Worm (Caenorhabditis elegans) whole organism, L4 larva: ENCODE data around the gene arrd-16.

Experiments
- D1046.2 ChIP-seq: fragments of 200-800 bp; sonication (Bioruptor generic); IDR thresholded peaks from 2 replicates; pipeline ENCODE4 v1.3.6; 2022; ENCODE audit warnings: missing genetic modification characterization, missing compliant biosample characterization
- F44E2.7 ChIP-seq: fragments of 200-800 bp; sonication (Bioruptor generic); IDR thresholded peaks from 2 replicates; pipeline ENCODE4 v2.1.2; 2022; ENCODE audit warnings: missing genetic modification characterization, missing compliant biosample characterization
- F49E8.2 ChIP-seq: sonication (generic microtip); optimal IDR thresholded peaks from 2 replicates; lab custom pipeline; 2016; ENCODE audit warnings: missing compliant biosample characterization, mild to moderate bottlenecking, missing genetic modification characterization, borderline replicate concordance
- R02D3.7 ChIP-seq: fragments of 150-350 bp; sonication (generic microtip); optimal IDR thresholded peaks from 3 replicates; lab custom pipeline; 2014; ENCODE audit warnings: missing biosample characterization, missing genetic modification characterization
- T26A8.4 ChIP-seq: fragments of 200-800 bp; sonication (Bioruptor generic); IDR thresholded peaks from 2 replicates; pipeline ENCODE4 v1.3.6; 2022; ENCODE audit warnings: missing genetic modification characterization, missing compliant biosample characterization
- Y105C5A.15 ChIP-seq: fragments of 200-800 bp; sonication (Bioruptor generic); IDR thresholded peaks from 2 replicates; pipeline ENCODE4 v1.3.6; 2022; ENCODE audit warnings: missing genetic modification characterization, missing compliant biosample characterization
- Y5F2A.4 ChIP-seq: fragments of 200-800 bp; sonication (Bioruptor generic); optimal IDR thresholded peaks from 2 replicates; lab custom pipeline; 2018; ENCODE audit warnings: mild to moderate bottlenecking, missing genetic modification characterization, missing compliant biosample characterization
- ZK337.2 ChIP-seq: fragments of 200-800 bp; sonication (Bioruptor generic); IDR thresholded peaks from 2 replicates; pipeline ENCODE4 v1.3.6; 2022; ENCODE audit warnings: missing genetic modification reagents, missing genetic modification characterization, missing compliant biosample characterization
- ZK546.5 ChIP-seq, 2 experiments: sonication (generic microtip); optimal IDR thresholded peaks; 2 replicates each; lab custom pipeline; 2017; ENCODE audit warnings: missing biosample characterization in 2 of 2, missing genetic modification characterization in 2 of 2
- aha-1 ChIP-seq: fragments of 150-350 bp; peaks from one replicate; lab custom pipeline; 2014; ENCODE audit warnings: missing biosample characterization, missing genetic modification characterization
- aly-2 ChIP-seq: sonication (generic microtip); optimal IDR thresholded peaks from 2 replicates; lab custom pipeline; 2018; ENCODE audit warnings: missing biosample characterization, missing genetic modification characterization
- ama-1 ChIP-seq: fragments of 150-350 bp; optimal IDR thresholded peaks from 2 replicates; lab custom pipeline; 2014; ENCODE audit warnings: inconsistent platforms, mixed read lengths
- ceh-44 ChIP-seq: fragments of 200-800 bp; sonication (Bioruptor generic); IDR thresholded peaks from 2 replicates; pipeline ENCODE4 v1.3.6; 2022; ENCODE audit warnings: missing genetic modification reagents, missing genetic modification characterization, missing compliant biosample characterization
- ceh-62 ChIP-seq: sonication (generic microtip); optimal IDR thresholded peaks from 2 replicates; lab custom pipeline; 2017; ENCODE audit warnings: missing biosample characterization, missing genetic modification characterization
- ceh-82 ChIP-seq: sonication (generic microtip); optimal IDR thresholded peaks from 2 replicates; lab custom pipeline; 2017; ENCODE audit warnings: missing biosample characterization, missing genetic modification characterization
- cey-2 ChIP-seq: sonication (generic microtip); optimal IDR thresholded peaks from 3 replicates; lab custom pipeline; 2017; ENCODE audit warnings: missing genetic modification characterization, mild to moderate bottlenecking, missing compliant biosample characterization, antibody characterized with exemption, borderline replicate concordance; ENCODE audit not compliant: insufficient read depth
- daf-12 ChIP-seq: fragments of 150-350 bp; optimal IDR thresholded peaks from 2 replicates; lab custom pipeline; 2014; ENCODE audit warnings: missing biosample characterization, missing genetic modification reagents, missing genetic modification characterization
- daf-16 ChIP-seq, 3 experiments: sonication (generic microtip); optimal IDR thresholded peaks; 2 replicates each; lab custom pipeline; 2016 to 2017; ENCODE audit warnings: missing genetic modification characterization in 3 of 3, missing genetic modification reagents in 3 of 3, mild to moderate bottlenecking in 2 of 3, missing compliant biosample characterization in 2 of 3, missing biosample characterization in 1 of 3, moderate library complexity in 1 of 3
- daf-8 ChIP-seq: fragments of 200-800 bp; sonication (Bioruptor generic); IDR thresholded peaks from 2 replicates; pipeline ENCODE4 v1.3.6; 2022; ENCODE audit warnings: missing genetic modification characterization, missing compliant biosample characterization
- dmd-8 ChIP-seq: fragments of 200-800 bp; sonication (Bioruptor generic); IDR thresholded peaks from 2 replicates; pipeline ENCODE4 v1.3.6; 2022; ENCODE audit warnings: missing genetic modification characterization, missing compliant biosample characterization
- dmd-9 ChIP-seq: fragments of 200-800 bp; sonication (Bioruptor generic); IDR thresholded peaks from 2 replicates; pipeline ENCODE4 v1.3.6; 2022; ENCODE audit warnings: missing genetic modification reagents, missing genetic modification characterization, missing compliant biosample characterization
- fos-1 ChIP-seq: fragments of 150-350 bp; optimal IDR thresholded peaks from 2 replicates; lab custom pipeline; 2014; ENCODE audit warnings: missing biosample characterization, missing genetic modification characterization
- gei-8 ChIP-seq: fragments of 200-800 bp; sonication (Bioruptor generic); optimal IDR thresholded peaks from 2 replicates; lab custom pipeline; 2018; ENCODE audit warnings: mild to moderate bottlenecking, missing genetic modification characterization, missing compliant biosample characterization
- hif-1 ChIP-seq, 2 experiments: sonication (generic microtip); optimal IDR thresholded peaks; 2 replicates each; lab custom pipeline; 2016 to 2017; ENCODE audit warnings: missing compliant biosample characterization in 2 of 2, missing genetic modification characterization in 2 of 2, missing genetic modification reagents in 2 of 2, missing genotype in 2 of 2, mild to moderate bottlenecking in 1 of 2
- hlh-30 ChIP-seq: sonication (generic microtip); optimal IDR thresholded peaks from 2 replicates; lab custom pipeline; 2017; ENCODE audit warnings: antibody characterized with exemption, mild to moderate bottlenecking, missing genetic modification characterization, missing compliant biosample characterization; ENCODE audit not compliant: insufficient read depth
- lin-15B ChIP-seq: fragments of 150-350 bp; sonication (generic microtip); optimal IDR thresholded peaks from 3 replicates; lab custom pipeline; 2014; ENCODE audit warnings: missing biosample characterization, missing genetic modification characterization
- lin-38 ChIP-seq: fragments of 200-800 bp; sonication (Bioruptor generic); IDR thresholded peaks from 2 replicates; pipeline ENCODE4 v1.3.6; 2022; ENCODE audit warnings: missing genetic modification reagents, missing genetic modification characterization, missing compliant biosample characterization
- lin-39 ChIP-seq: fragments of 150-350 bp; optimal IDR thresholded peaks from 2 replicates; lab custom pipeline; 2014; ENCODE audit warnings: missing biosample characterization, missing genetic modification reagents, missing genetic modification characterization
- lir-3 ChIP-seq: sonication (generic microtip); optimal IDR thresholded peaks from 2 replicates; lab custom pipeline; 2016; ENCODE audit warnings: mild to moderate bottlenecking, missing genetic modification characterization, missing compliant biosample characterization
- lsy-2 ChIP-seq, 2 experiments: fragments of 150-350 bp in 1 of 2; sonication (generic microtip) in 1 of 2; optimal IDR thresholded peaks; 2 replicates each; lab custom pipeline; 2014 to 2017; ENCODE audit warnings: missing biosample characterization in 2 of 2, missing genetic modification characterization in 2 of 2
- mdl-1 ChIP-seq, 2 experiments: fragments of 150-350 bp in 1 of 2; sonication (generic microtip) in 1 of 2; optimal IDR thresholded peaks; 2 replicates each; lab custom pipeline; 2014 to 2017; ENCODE audit warnings: missing biosample characterization in 2 of 2, missing genetic modification characterization in 2 of 2
- mdt-29 ChIP-seq: fragments of 200-800 bp; sonication (Bioruptor generic); IDR thresholded peaks from 2 replicates; pipeline ENCODE4 v1.3.6; 2022; ENCODE audit warnings: missing genetic modification reagents, missing genetic modification characterization, missing compliant biosample characterization
- mxl-3 ChIP-seq: fragments of 200-800 bp; sonication (Bioruptor generic); optimal IDR thresholded peaks from 2 replicates; lab custom pipeline; 2018; ENCODE audit warnings: mild to moderate bottlenecking, missing genetic modification characterization, missing compliant biosample characterization
- nhr-11 ChIP-seq: fragments of 150-350 bp; optimal IDR thresholded peaks from 2 replicates; lab custom pipeline; 2014; ENCODE audit warnings: missing biosample characterization, missing genetic modification characterization
- nhr-25 ChIP-seq: sonication (generic microtip); optimal IDR thresholded peaks from 2 replicates; lab custom pipeline; 2017; ENCODE audit warnings: missing genetic modification characterization, mild to moderate bottlenecking, missing compliant biosample characterization, antibody characterized with exemption, moderate library complexity, borderline replicate concordance; ENCODE audit not compliant: insufficient read depth
- nhr-41 ChIP-seq: fragments of 200-800 bp; sonication (Bioruptor generic); IDR thresholded peaks from 2 replicates; pipeline ENCODE4 v1.3.6; 2022; ENCODE audit warnings: missing genetic modification reagents, missing genetic modification characterization, missing compliant biosample characterization
- nhr-42 ChIP-seq: fragments of 200-800 bp; sonication (Bioruptor generic); IDR thresholded peaks from 2 replicates; pipeline ENCODE4 v1.3.6; 2022; ENCODE audit warnings: missing genetic modification characterization, missing compliant biosample characterization
- nhr-77 ChIP-seq: fragments of 150-350 bp; optimal IDR thresholded peaks from 2 replicates; lab custom pipeline; 2014; ENCODE audit warnings: missing biosample characterization, missing genetic modification characterization
- pqm-1 ChIP-seq: sonication (generic microtip); optimal IDR thresholded peaks from 2 replicates; lab custom pipeline; 2017; ENCODE audit warnings: missing biosample characterization, missing genetic modification characterization
- skn-1 ChIP-seq: fragments of 150-350 bp; optimal IDR thresholded peaks from 2 replicates; lab custom pipeline; 2014; ENCODE audit warnings: missing biosample characterization, missing genetic modification characterization
- snpc-1.2 ChIP-seq: fragments of 200-800 bp; sonication (Bioruptor generic); IDR thresholded peaks from 2 replicates; pipeline ENCODE4 v1.3.6; 2022; ENCODE audit warnings: missing genetic modification reagents, missing genetic modification characterization, missing compliant biosample characterization
- spr-1 ChIP-seq: sonication (generic microtip); optimal IDR thresholded peaks from 2 replicates; lab custom pipeline; 2016; ENCODE audit warnings: mild to moderate bottlenecking, missing genetic modification characterization, missing compliant biosample characterization
- tag-97 ChIP-seq: fragments of 200-800 bp; sonication (Bioruptor generic); IDR thresholded peaks from 2 replicates; pipeline ENCODE4 v1.3.6; 2022; ENCODE audit warnings: missing genetic modification characterization, missing compliant biosample characterization
- unc-130 ChIP-seq: sonication (generic microtip); optimal IDR thresholded peaks from 2 replicates; lab custom pipeline; 2016; ENCODE audit warnings: missing genetic modification reagents, missing genetic modification characterization, missing compliant biosample characterization
- zag-1 ChIP-seq: fragments of 150-350 bp; optimal IDR thresholded peaks from 2 replicates; lab custom pipeline; 2014; ENCODE audit warnings: missing biosample characterization, missing genetic modification characterization
- zfp-2 ChIP-seq: sonication (generic microtip); optimal IDR thresholded peaks from 2 replicates; lab custom pipeline; 2016; ENCODE audit warnings: mild to moderate bottlenecking, missing genetic modification characterization, missing compliant biosample characterization
- zfp-3 ChIP-seq: fragments of 200-800 bp; sonication (Bioruptor generic); conservative IDR thresholded peaks from 2 replicates; pipeline ENCODE4 v1.3.6; 2022; ENCODE audit warnings: missing genetic modification reagents, missing genetic modification characterization, missing compliant biosample characterization

Gene arrd-16

ce11 chrIII:12445991-12446502, 38.5 kb upstream of the arrd-16 start, which contains the start of gene Y49E10.18 (continued):
- no peak for TF ChIP-seq zfp-3 (GFP tag; lab: Robert Waterston, UW)
- TF ChIP-seq skn-1 (tag; lab: Kevin White, UChicago), result no peak
- no peak for TF ChIP-seq ceh-44
- peak; percentile 1 for TF ChIP-seq mxl-3
- peak; percentile 82 for TF ChIP-seq pqm-1
- no peak for TF ChIP-seq ceh-62 (tag; lab: Kevin White, UChicago)
- no peak for TF ChIP-seq zag-1
- TF ChIP-seq nhr-41, result no peak
- TF ChIP-seq mdl-1 (tag; optimal IDR thresholded peaks at IDR 0.05; lab: Kevin White, UChicago), result peak in 1 of 2 experiments; percentile 49
- TF ChIP-seq gei-8 (GFP tag; lab: Kevin White, UChicago), result no peak
- TF ChIP-seq lin-15B (tag; lab: Kevin White, UChicago), result no peak
- TF ChIP-seq F49E8.2 (tag; lab: Kevin White, UChicago), result no peak

- peak; percentile 23 for TF ChIP-seq hlh-30
- peak; percentile 64 for TF ChIP-seq lin-38 (GFP tag; lab: Robert Waterston, UW)
Observed at ce11 chrIII:12447563-12447962, 37.0 kb upstream of the arrd-16 start.

- TF ChIP-seq mxl-3, result no peak
- no peak for TF ChIP-seq zfp-2
- TF ChIP-seq snpc-1.2 (GFP tag; lab: Robert Waterston, UW), result peak; percentile 30; the same call in 1 of the 2 replicates
- no peak for TF ChIP-seq nhr-11 (tag; lab: Kevin White, UChicago)
- no peak for TF ChIP-seq Y5F2A.4 (GFP tag; lab: Kevin White, UChicago)
- TF ChIP-seq nhr-42 (GFP tag; lab: Robert Waterston, UW), result no peak
- TF ChIP-seq lin-15B (tag; lab: Kevin White, UChicago), result no peak
- peak in 1 of 2 experiments; percentile 86 for TF ChIP-seq lsy-2 (tag; optimal IDR thresholded peaks at IDR 0.05; lab: Kevin White, UChicago)
- TF ChIP-seq aha-1, result peak; percentile 81
- no peak for TF ChIP-seq ceh-44
- TF ChIP-seq ceh-82 (tag; lab: Kevin White, UChicago), result no peak
- peak; percentile 92 for TF ChIP-seq ama-1 (lab: Kevin White, UChicago)
- no peak for TF ChIP-seq fos-1 (tag; lab: Kevin White, UChicago)
- TF ChIP-seq Y105C5A.15, result no peak
- TF ChIP-seq dmd-8 (GFP tag; lab: Robert Waterston, UW), result no peak
- no peak for TF ChIP-seq D1046.2 (GFP tag; lab: Robert Waterston, UW)
- TF ChIP-seq cey-2 (tag; lab: Kevin White, UChicago), result no peak
- peak; percentile 9 for TF ChIP-seq nhr-25
- TF ChIP-seq aly-2 (tag; lab: Kevin White, UChicago), result no peak
- no peak for TF ChIP-seq daf-16 (GFP tag; optimal IDR thresholded peaks at IDR 0.05; lab: Kevin White, UChicago)
- TF ChIP-seq daf-16 (tag; optimal IDR thresholded peaks at IDR 0.05; lab: Kevin White, UChicago), result no peak
- TF ChIP-seq T26A8.4 (GFP tag; lab: Robert Waterston, UW), result 0 out of 2 replicates have a peak, but pooled peaks have one; percentile 18
- TF ChIP-seq F44E2.7 (GFP tag; lab: Robert Waterston, UW), result no peak
- TF ChIP-seq spr-1, result peak; percentile 10
- TF ChIP-seq lin-39 (tag; lab: Kevin White, UChicago), result no peak
- TF ChIP-seq unc-130 (GFP tag; lab: Kevin White, UChicago), result peak; percentile 86
- TF ChIP-seq daf-8, result no peak
- no peak for TF ChIP-seq nhr-77 (tag; lab: Kevin White, UChicago)
- TF ChIP-seq R02D3.7 (tag; lab: Kevin White, UChicago), result no peak
- no peak for TF ChIP-seq ZK337.2 (GFP tag; lab: Robert Waterston, UW)
- no peak for TF ChIP-seq ZK546.5 (tag; optimal IDR thresholded peaks at IDR 0.05; lab: Kevin White, UChicago)
- TF ChIP-seq tag-97, result no peak
- TF ChIP-seq hif-1 (tag; optimal IDR thresholded peaks at IDR 0.05; lab: Kevin White, UChicago), result peak in 1 of 2 experiments; percentile 33
- TF ChIP-seq lir-3, result no peak
- no peak for TF ChIP-seq daf-12 (tag; lab: Kevin White, UChicago)
- no peak for TF ChIP-seq mdt-29 (GFP tag; lab: Robert Waterston, UW)
- TF ChIP-seq zag-1, result no peak
- TF ChIP-seq ceh-62 (tag; lab: Kevin White, UChicago), result no peak
- TF ChIP-seq zfp-3 (GFP tag; lab: Robert Waterston, UW), result 0 out of 2 replicates have a peak, but pooled peaks have one; percentile 24
- no peak for TF ChIP-seq dmd-9
Observed at ce11 chrIII:12453315-12453714, 31.2 kb upstream of the arrd-16 start, which contains the start of gene ani-1. TSS of gene ani-1 (minus strand) at chrIII:12453375.
